Fruit fly (Drosophila melanogaster): ENCODE data around the gene CG5112.
A peak's percentile ranks its signal among the peaks of the same experiment; 100 is the strongest.

Gene CG5112

dm6 chr3R:25517521-25517920 lies 26.3 kb downstream of the CG5112 start:
- TF ChIP-seq cnc (optimal IDR thresholded peaks at IDR 0.05) (no peak), Clk (GFP tag; optimal IDR thresholded peaks at IDR 0.05) (no peak), Hr96 (GFP tag; optimal IDR thresholded peaks at IDR 0.05) (no peak), CG33017 (tag; optimal IDR thresholded peaks at IDR 0.05) (no peak), kay (GFP tag; ENCODE audit: borderline replicate concordance) (no peak), CG7045 (GFP tag; optimal IDR thresholded peaks at IDR 0.05) (no peak), pad (GFP tag; optimal IDR thresholded peaks at IDR 0.05) (no peak), CG7101 (tag; optimal IDR thresholded peaks at IDR 0.05) (no peak), tj (GFP tag; optimal IDR thresholded peaks at IDR 0.05) (no peak), bab1 (GFP tag; optimal IDR thresholded peaks at IDR 0.05) (no peak), ovo (GFP tag; optimal IDR thresholded peaks at IDR 0.05) (no peak), cic (GFP tag; optimal IDR thresholded peaks at IDR 0.05) (no peak), CG14711 (tag; optimal IDR thresholded peaks at IDR 0.05) (no peak), Crg-1 (GFP tag; optimal IDR thresholded peaks at IDR 0.05) (no peak), CG1620 (GFP tag; optimal IDR thresholded peaks at IDR 0.05) (no peak), CG12768 (GFP tag; optimal IDR thresholded peaks at IDR 0.05) (no peak)

dm6 chr3R:25518099-25518567 lies 26.9 kb downstream of the CG5112 start:
- TF ChIP-seq cic (GFP tag; optimal IDR thresholded peaks at IDR 0.05) (no peak), bab1 (GFP tag; optimal IDR thresholded peaks at IDR 0.05) (no peak), Clk (GFP tag; optimal IDR thresholded peaks at IDR 0.05) (no peak), cnc (optimal IDR thresholded peaks at IDR 0.05) (no peak), kay (GFP tag; ENCODE audit: borderline replicate concordance) (no peak), CG11617 (GFP tag; optimal IDR thresholded peaks at IDR 0.05) (no peak), CG33017 (tag; optimal IDR thresholded peaks at IDR 0.05) (no peak), Hr96 (GFP tag; optimal IDR thresholded peaks at IDR 0.05) (no peak), CG12768 (GFP tag; optimal IDR thresholded peaks at IDR 0.05) (peak; percentile 25), CG14711 (tag; optimal IDR thresholded peaks at IDR 0.05) (no peak), CG5204 (GFP tag; optimal IDR thresholded peaks at IDR 0.05) (no peak), CG7045 (GFP tag; optimal IDR thresholded peaks at IDR 0.05) (no peak), tj (GFP tag; optimal IDR thresholded peaks at IDR 0.05) (peak; percentile 54)

dm6 chr3R:25518584-25518983 lies 27.3 kb downstream of the CG5112 start:
- TF ChIP-seq tj (GFP tag; optimal IDR thresholded peaks at IDR 0.05) (no peak), bab1 (GFP tag; optimal IDR thresholded peaks at IDR 0.05) (no peak), cnc (optimal IDR thresholded peaks at IDR 0.05) (no peak), Hr96 (GFP tag; optimal IDR thresholded peaks at IDR 0.05) (no peak), CG14711 (tag; optimal IDR thresholded peaks at IDR 0.05) (no peak), CG12768 (GFP tag; optimal IDR thresholded peaks at IDR 0.05) (no peak), CG1620 (GFP tag; optimal IDR thresholded peaks at IDR 0.05) (no peak), CG33017 (tag; optimal IDR thresholded peaks at IDR 0.05) (no peak), Crg-1 (GFP tag; optimal IDR thresholded peaks at IDR 0.05) (no peak), ovo (GFP tag; optimal IDR thresholded peaks at IDR 0.05) (no peak), CG11617 (GFP tag; optimal IDR thresholded peaks at IDR 0.05) (no peak), cic (GFP tag; optimal IDR thresholded peaks at IDR 0.05) (no peak), CG5204 (GFP tag; optimal IDR thresholded peaks at IDR 0.05) (no peak), pad (GFP tag; optimal IDR thresholded peaks at IDR 0.05) (no peak), Mnt (GFP tag; optimal IDR thresholded peaks at IDR 0.05) (no peak), CG7045 (GFP tag; optimal IDR thresholded peaks at IDR 0.05) (no peak)

dm6 chr3R:25519465-25520071 lies 28.3 kb downstream of the CG5112 start:
- TF ChIP-seq CG14711 (tag; optimal IDR thresholded peaks at IDR 0.05) (no peak), CG1620 (GFP tag; optimal IDR thresholded peaks at IDR 0.05) (no peak), Mnt (GFP tag; optimal IDR thresholded peaks at IDR 0.05) (no peak)

- TF ChIP-seq CG33017 (tag; optimal IDR thresholded peaks at IDR 0.05) (no peak), Crg-1 (GFP tag; optimal IDR thresholded peaks at IDR 0.05) (no peak), CG7101 (tag; optimal IDR thresholded peaks at IDR 0.05) (no peak), kay (GFP tag; ENCODE audit: borderline replicate concordance) (no peak), CG14711 (tag; optimal IDR thresholded peaks at IDR 0.05) (no peak), CG12768 (GFP tag; optimal IDR thresholded peaks at IDR 0.05) (no peak), CG7045 (GFP tag; optimal IDR thresholded peaks at IDR 0.05) (no peak), ovo (GFP tag; optimal IDR thresholded peaks at IDR 0.05) (no peak), Hr96 (GFP tag; optimal IDR thresholded peaks at IDR 0.05) (no peak), cnc (optimal IDR thresholded peaks at IDR 0.05) (no peak), tj (GFP tag; optimal IDR thresholded peaks at IDR 0.05) (no peak), CG11617 (GFP tag; optimal IDR thresholded peaks at IDR 0.05) (no peak), toe (GFP tag; optimal IDR thresholded peaks at IDR 0.05) (no peak)
Measured at dm6 chr3R:25529289-25529688, 38.0 kb downstream of the CG5112 start.

- TF ChIP-seq CG11617 (GFP tag; optimal IDR thresholded peaks at IDR 0.05) (no peak), toe (GFP tag; optimal IDR thresholded peaks at IDR 0.05) (no peak), CG7045 (GFP tag; optimal IDR thresholded peaks at IDR 0.05) (peak; percentile 23)
Measured at dm6 chr3R:25531905-25532387, 40.7 kb downstream of the CG5112 start.
